Worm (Caenorhabditis elegans): ENCODE results near the gene ZC178.2.

DNA sequence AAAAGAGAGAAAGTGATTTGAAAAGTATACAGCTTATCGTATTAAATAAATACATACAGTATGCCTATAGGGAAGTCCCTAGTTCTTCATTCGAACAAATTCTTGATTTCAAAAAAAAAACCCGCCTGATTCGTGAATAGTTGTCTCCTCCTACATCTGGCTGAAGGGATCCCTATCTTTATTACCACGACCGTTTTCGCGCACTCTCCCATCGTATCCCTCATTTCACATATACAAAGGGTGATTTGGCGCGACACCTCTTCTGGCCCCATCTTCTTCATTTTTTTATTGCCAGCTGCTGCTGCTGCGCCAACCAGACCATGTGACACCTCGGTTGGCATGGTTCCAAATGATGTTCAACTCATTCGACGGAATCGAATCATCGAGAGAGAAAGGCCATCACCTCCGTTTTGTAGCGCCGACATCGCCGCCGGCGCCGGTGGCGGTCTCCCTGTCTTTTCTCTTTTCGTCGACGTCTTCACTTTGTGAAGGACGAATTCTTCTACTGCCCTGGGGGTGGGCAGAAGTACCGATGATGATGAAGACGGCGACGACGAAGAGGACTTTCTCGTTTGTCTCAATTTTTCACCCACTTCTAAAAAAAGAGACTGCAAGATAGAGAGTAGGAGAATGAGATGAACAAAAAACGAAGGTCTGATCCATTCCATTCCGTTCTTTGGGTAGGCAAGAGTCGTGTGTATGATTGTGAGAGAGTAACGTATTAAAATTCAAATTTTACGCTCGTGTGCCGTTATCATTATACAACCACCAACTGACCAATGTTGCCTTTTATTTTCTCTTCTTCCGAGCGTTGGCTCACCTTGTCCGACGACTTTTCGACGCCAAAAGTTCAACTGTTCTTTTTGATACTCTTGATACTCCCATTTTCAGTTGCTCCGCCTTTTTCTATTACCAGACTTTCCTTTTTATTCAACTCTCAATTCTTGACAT, 49.5 kb downstream of the ZC178.2 start:
- TF ChIP-seq fkh-10 (GFP tag; optimal IDR thresholded peaks at IDR 0.05): no peak
- TF ChIP-seq nhr-237 (tag; optimal IDR thresholded peaks at IDR 0.05): no peak
- no peak for TF ChIP-seq unc-39 (tag; optimal IDR thresholded peaks at IDR 0.05)
- TF ChIP-seq dpl-1 (GFP tag; optimal IDR thresholded peaks at IDR 0.05): no peak
- no peak for TF ChIP-seq zfp-3 (GFP tag; conservative IDR thresholded peaks at IDR 0.05)
- TF ChIP-seq pqm-1 (tag; optimal IDR thresholded peaks at IDR 0.05): peak; percentile 81
- no peak for TF ChIP-seq zip-11 (GFP tag; IDR thresholded peaks at IDR 0.05)
- TF ChIP-seq snpc-4 (tag; optimal IDR thresholded peaks at IDR 0.05): no peak
- no peak for TF ChIP-seq T26A8.4 (GFP tag; IDR thresholded peaks at IDR 0.05)
- no peak for TF ChIP-seq nhr-76 (tag; optimal IDR thresholded peaks at IDR 0.05)
- TF ChIP-seq ztf-11 (tag; optimal IDR thresholded peaks at IDR 0.05): no peak
- no peak for TF ChIP-seq nhr-42 (GFP tag; IDR thresholded peaks at IDR 0.05)
